Worm (Caenorhabditis elegans) whole organism, L2 larva: ENCODE measurements around the gene Y82E9BR.18.

Experiments used
- ama-1 ChIP-seq: fragments of 150-350 bp; optimal IDR thresholded peaks from 2 replicates; lab custom pipeline; 2018; ENCODE audit warnings: inconsistent platforms
- ceh-82 ChIP-seq: fragments of 150-350 bp; optimal IDR thresholded peaks from 2 replicates; lab custom pipeline; 2014; ENCODE audit warnings: missing biosample characterization, missing genetic modification characterization
- elt-1 ChIP-seq: fragments of 150-350 bp; optimal IDR thresholded peaks from 2 replicates; lab custom pipeline; 2014; ENCODE audit warnings: missing biosample characterization, missing genetic modification characterization
- fos-1 ChIP-seq: fragments of 150-350 bp; optimal IDR thresholded peaks from 2 replicates; lab custom pipeline; 2014; ENCODE audit warnings: missing biosample characterization, missing genetic modification characterization
- lin-39 ChIP-seq: fragments of 150-350 bp; optimal IDR thresholded peaks from 2 replicates; lab custom pipeline; 2014; ENCODE audit warnings: missing biosample characterization, missing genetic modification reagents, missing genetic modification characterization
- mab-5 ChIP-seq: fragments of 150-350 bp; optimal IDR thresholded peaks from 2 replicates; lab custom pipeline; 2014; ENCODE audit warnings: missing biosample characterization, missing genetic modification characterization
- mdl-1 ChIP-seq, 2 experiments: fragments of 150-350 bp in 1 of 2; sonication (generic microtip) in 1 of 2; optimal IDR thresholded peaks; 2 replicates each; lab custom pipeline; 2017; ENCODE audit warnings: missing biosample characterization in 2 of 2, missing genetic modification characterization in 2 of 2
- nhr-10 ChIP-seq: sonication (generic microtip); optimal IDR thresholded peaks from 2 replicates; lab custom pipeline; 2017; ENCODE audit warnings: missing biosample characterization, missing genetic modification characterization
- nhr-11 ChIP-seq: fragments of 150-350 bp; optimal IDR thresholded peaks from 2 replicates; lab custom pipeline; 2014; ENCODE audit warnings: missing biosample characterization, missing genetic modification characterization
- nhr-12 ChIP-seq: fragments of 150-350 bp; optimal IDR thresholded peaks from 2 replicates; lab custom pipeline; 2014; ENCODE audit warnings: missing biosample characterization, missing genetic modification characterization
- nhr-77 ChIP-seq: fragments of 150-350 bp; optimal IDR thresholded peaks from 2 replicates; lab custom pipeline; 2014; ENCODE audit warnings: missing biosample characterization, missing genetic modification characterization
- skn-1 ChIP-seq: sonication (generic microtip); optimal IDR thresholded peaks from 2 replicates; lab custom pipeline; 2017; ENCODE audit warnings: missing biosample characterization, missing genetic modification characterization
- zag-1 ChIP-seq: fragments of 150-350 bp; optimal IDR thresholded peaks from 2 replicates; lab custom pipeline; 2014; ENCODE audit warnings: missing biosample characterization, missing genetic modification characterization

- no peak for TF ChIP-seq nhr-10 (tag; lab: Kevin White, UChicago)
- no peak for TF ChIP-seq ceh-82 (tag; lab: Kevin White, UChicago)
- no peak for TF ChIP-seq mab-5 (tag; lab: Kevin White, UChicago)
- TF ChIP-seq nhr-77 (tag; lab: Kevin White, UChicago), result no peak
- TF ChIP-seq nhr-11 (tag; lab: Kevin White, UChicago), result no peak
- TF ChIP-seq zag-1 (tag; lab: Kevin White, UChicago), result no peak
- no peak for TF ChIP-seq ama-1 (lab: Kevin White, UChicago)
- TF ChIP-seq skn-1, result no peak
- peak; percentile 12 for TF ChIP-seq fos-1 (tag; lab: Kevin White, UChicago)
- TF ChIP-seq elt-1 (tag; lab: Kevin White, UChicago), result no peak
- no peak for TF ChIP-seq lin-39
- TF ChIP-seq nhr-12 (tag; lab: Kevin White, UChicago), result no peak
- TF ChIP-seq mdl-1 (tag; optimal IDR thresholded peaks at IDR 0.05; lab: Kevin White, UChicago), result no peak
These were observed 49.6 kb upstream of the Y82E9BR.18 start, which contains the start of gene snf-6 for ce11 chrIII:1532777-1533473.
